Fruit fly (Drosophila melanogaster): ENCODE results near the gene Gpdh1.

dm6 chr2L:5904585-5904984 lies 38.9 kb upstream of the Gpdh1 start, which contains the start of gene CG9021:
- no peak for TF ChIP-seq psq (optimal IDR thresholded peaks at IDR 0.05)
- no peak for TF ChIP-seq CG8478 (optimal IDR thresholded peaks at IDR 0.05)
- no peak for TF ChIP-seq EcR (GFP tag; optimal IDR thresholded peaks at IDR 0.05)
- TF ChIP-seq pan (optimal IDR thresholded peaks at IDR 0.05) = no peak
